Fruit fly (Drosophila melanogaster): ENCODE results near the gene CG15468.

The CG15468 gene

dm6 chrX:4909938-4910778 is 50.8 kb downstream of the CG15468 start (continued):
- TF ChIP-seq CG33213 (GFP tag; optimal IDR thresholded peaks at IDR 0.05) (peak; percentile 100), Deaf1 (tag; optimal IDR thresholded peaks at IDR 0.05) (peak; percentile 92), fu2 (GFP tag; optimal IDR thresholded peaks at IDR 0.05) (peak; percentile 99), zfh1 (GFP tag; IDR thresholded peaks at IDR 0.05) (peak; percentile 100), CG34422 (GFP tag; IDR thresholded peaks at IDR 0.05) (peak; percentile 100), HLH3B (GFP tag; IDR thresholded peaks at IDR 0.05) (peak; percentile 100), CG10321 (GFP tag; IDR thresholded peaks at IDR 0.05) (peak; percentile 91), GATAe (GFP tag; conservative IDR thresholded peaks at IDR 0.05) (peak; percentile 98), CG2202 (tag; optimal IDR thresholded peaks at IDR 0.05) (peak; percentile 99), CG7372 (GFP tag; IDR thresholded peaks at IDR 0.05) (peak; percentile 100), CG2712 (tag; optimal IDR thresholded peaks at IDR 0.05) (peak; percentile 100), CG14710 (tag; optimal IDR thresholded peaks at IDR 0.05) (peak; percentile 99), HLH4C (GFP tag; IDR thresholded peaks at IDR 0.05; ENCODE audit: partially characterized antibody) (peak; percentile 27; the same call in 1 of the 3 replicates), schlank (tag; optimal IDR thresholded peaks at IDR 0.05) (peak; percentile 100), Chrac-16 (GFP tag; optimal IDR thresholded peaks at IDR 0.05) (peak; percentile 100), Ada2b (GFP tag; IDR thresholded peaks at IDR 0.05) (peak; percentile 100), Antp (GFP tag; optimal IDR thresholded peaks at IDR 0.05) (peak; percentile 100), CG4730 (GFP tag; IDR thresholded peaks at IDR 0.05) (peak; percentile 100), jing (GFP tag; optimal IDR thresholded peaks at IDR 0.05) (peak; percentile 99), oc (tag; optimal IDR thresholded peaks at IDR 0.05) (peak; percentile 100), CG12659 (GFP tag; optimal IDR thresholded peaks at IDR 0.05) (peak; percentile 100), Dref (GFP tag; IDR thresholded peaks at IDR 0.05) (peak; percentile 56), Neu2 (GFP tag; optimal IDR thresholded peaks at IDR 0.05; ENCODE audit: borderline replicate concordance) (peak; percentile 97), Aef1 (GFP tag; IDR thresholded peaks at IDR 0.05) (peak; percentile 100), CG16813 (GFP tag; IDR thresholded peaks at IDR 0.05; ENCODE audit: partially characterized antibody) (no peak), CG42726 (GFP tag; IDR thresholded peaks at IDR 0.05; ENCODE audit: partially characterized antibody) (peak; percentile 28; the same call in 1 of the 2 replicates), CG8944 (GFP tag; optimal IDR thresholded peaks at IDR 0.05) (peak; percentile 99), eyg (GFP tag; optimal IDR thresholded peaks at IDR 0.05) (peak; percentile 99), bab2 (GFP tag; optimal IDR thresholded peaks at IDR 0.05) (peak; percentile 100), pzg (GFP tag; optimal IDR thresholded peaks at IDR 0.05) (peak; percentile 48), Awh (GFP tag; IDR thresholded peaks at IDR 0.05) (peak; percentile 100), ind (GFP tag; optimal IDR thresholded peaks at IDR 0.05) (peak; percentile 100), Lpt (GFP tag; optimal IDR thresholded peaks at IDR 0.05) (no peak), tll (GFP tag; optimal IDR thresholded peaks at IDR 0.05) (peak in 1 of 2 experiments; percentile 88), CG4282 (GFP tag; optimal IDR thresholded peaks at IDR 0.05) (peak; percentile 100), Jarid2 (GFP tag; optimal IDR thresholded peaks at IDR 0.05) (peak; percentile 98), dimm (GFP tag; IDR thresholded peaks at IDR 0.05) (peak; percentile 99), CG7963 (GFP tag; IDR thresholded peaks at IDR 0.05; ENCODE audit: partially characterized antibody) (no peak), sens (GFP tag) (peak; percentile 100), Rx (GFP tag; IDR thresholded peaks at IDR 0.05) (peak; percentile 99), br (optimal IDR thresholded peaks at IDR 0.05) (no peak), her (GFP tag; optimal IDR thresholded peaks at IDR 0.05) (peak; percentile 98), fd102C (GFP tag; optimal IDR thresholded peaks at IDR 0.05) (peak; percentile 98), CG12219 (GFP tag; optimal IDR thresholded peaks at IDR 0.05) (peak; percentile 100), CG12299 (tag; optimal IDR thresholded peaks at IDR 0.05) (peak; percentile 99), CG15011 (GFP tag; optimal IDR thresholded peaks at IDR 0.05) (peak; percentile 100), CG10565 (GFP tag; optimal IDR thresholded peaks at IDR 0.05) (peak; percentile 98), cato (GFP tag; optimal IDR thresholded peaks at IDR 0.05; ENCODE audit: borderline replicate concordance) (peak; percentile 100), hth (optimal IDR thresholded peaks at IDR 0.05) (no peak)

Measured in whole organism, embryonic.